Fruit fly (Drosophila melanogaster) whole organism, embryonic: ENCODE measurements around the gene CG14965.
A peak's percentile ranks its signal among the peaks of the same experiment; 100 is the strongest.

Source experiments
- Aef1 ChIP-seq: fragments of 200-800 bp; sonication (Bioruptor generic); IDR thresholded peaks from 3 replicates; pipeline ENCODE4 v1.3.6; 2022; ENCODE audit warnings: missing biosample characterization, missing genetic modification characterization
- Antp ChIP-seq: fragments of 200-800 bp; sonication (Bioruptor generic); optimal IDR thresholded peaks from 3 replicates; lab custom pipeline; 2016; ENCODE audit warnings: missing biosample characterization, missing genetic modification characterization
- C15 ChIP-seq: fragments of 200-800 bp; sonication (Bioruptor generic); IDR thresholded peaks from 3 replicates; pipeline ENCODE4 v1.3.6; 2022; ENCODE audit warnings: missing biosample characterization, missing genetic modification characterization
- CG10431 ChIP-seq: fragments of 200-800 bp; sonication (Bioruptor generic); optimal IDR thresholded peaks from 3 replicates; lab custom pipeline; 2018; ENCODE audit warnings: missing biosample characterization, mild to moderate bottlenecking, missing genetic modification characterization
- CG10654 ChIP-seq: fragments of 200-800 bp; sonication (Bioruptor generic); optimal IDR thresholded peaks from 2 replicates; lab custom pipeline; 2016; ENCODE audit warnings: missing biosample characterization, missing genetic modification characterization
- CG11247 ChIP-seq: fragments of 200-800 bp; sonication (Bioruptor generic); IDR thresholded peaks from 2 replicates; pipeline ENCODE4 v1.3.6; 2022; ENCODE audit warnings: missing biosample characterization, missing genetic modification characterization
- CG12299 ChIP-seq: fragments of 200-800 bp; sonication (Bioruptor generic); optimal IDR thresholded peaks from 2 replicates; lab custom pipeline; 2018; ENCODE audit warnings: missing biosample characterization, mild to moderate bottlenecking, missing genetic modification characterization
- CG14050 ChIP-seq: fragments of 200-800 bp; sonication (Bioruptor generic); IDR thresholded peaks from 3 replicates; pipeline ENCODE4 v1.3.6; 2022; ENCODE audit warnings: missing biosample characterization, missing genetic modification characterization
- CG15073 ChIP-seq: fragments of 200-800 bp; sonication (Bioruptor generic); optimal IDR thresholded peaks from 2 replicates; lab custom pipeline; 2016; ENCODE audit warnings: missing biosample characterization, missing genetic modification characterization
- CG1792 ChIP-seq: fragments of 200-800 bp; sonication (Bioruptor generic); optimal IDR thresholded peaks from 2 replicates; lab custom pipeline; 2016; ENCODE audit warnings: missing biosample characterization, missing genetic modification characterization
- CG18262 ChIP-seq: fragments of 200-800 bp; optimal IDR thresholded peaks from 3 replicates; lab custom pipeline; 2019; ENCODE audit warnings: missing biosample characterization, mild to moderate bottlenecking, missing genetic modification characterization, moderate library complexity
- CG2129 ChIP-seq: fragments of 200-800 bp; sonication (Bioruptor generic); IDR thresholded peaks from 2 replicates; pipeline ENCODE4 v1.3.6; 2022; ENCODE audit warnings: missing biosample characterization, missing genetic modification characterization; ENCODE audit not compliant: partially characterized antibody
- CG2199 ChIP-seq: fragments of 200-800 bp; sonication (Bioruptor generic); IDR thresholded peaks from 3 replicates; pipeline ENCODE4 v1.3.6; 2022; ENCODE audit warnings: missing biosample characterization, missing genetic modification characterization
- CG2875 ChIP-seq: fragments of 200-800 bp; sonication (Bioruptor generic); optimal IDR thresholded peaks from 2 replicates; lab custom pipeline; 2017; ENCODE audit warnings: missing biosample characterization, mild to moderate bottlenecking, missing genetic modification characterization, missing genetic modification reagents
- CG2889 ChIP-seq: fragments of 200-800 bp; sonication (Bioruptor generic); IDR thresholded peaks from 3 replicates; pipeline ENCODE4 v1.3.6; 2022; ENCODE audit warnings: missing biosample characterization, missing genetic modification characterization
- CG31441 ChIP-seq: fragments of 200-800 bp; sonication (Bioruptor generic); IDR thresholded peaks from 2 replicates; pipeline ENCODE4 v1.3.6; 2022; ENCODE audit warnings: missing biosample characterization, missing genetic modification characterization
- CG3163 ChIP-seq: fragments of 200-800 bp; sonication (Bioruptor generic); optimal IDR thresholded peaks from 3 replicates; lab custom pipeline; 2016; ENCODE audit warnings: missing biosample characterization, missing genetic modification characterization
- CG4424 ChIP-seq: fragments of 200-800 bp; sonication (Bioruptor generic); optimal IDR thresholded peaks from 3 replicates; lab custom pipeline; 2016; ENCODE audit warnings: missing biosample characterization, missing genetic modification characterization
- CG5180 ChIP-seq: fragments of 200-800 bp; sonication (Bioruptor generic); optimal IDR thresholded peaks from 3 replicates; lab custom pipeline; 2017; ENCODE audit warnings: missing biosample characterization, missing genetic modification characterization, mild to moderate bottlenecking, moderate library complexity, missing genetic modification reagents
- CG6854 ChIP-seq: fragments of 200-800 bp; sonication (Bioruptor generic); optimal IDR thresholded peaks from 3 replicates; lab custom pipeline; 2017; ENCODE audit warnings: missing biosample characterization, mild to moderate bottlenecking, missing genetic modification characterization
- CG7372 ChIP-seq: fragments of 200-800 bp; sonication (Bioruptor generic); IDR thresholded peaks from 2 replicates; pipeline ENCODE4 v1.3.6; 2022; ENCODE audit warnings: missing biosample characterization, missing genetic modification characterization
- CG7928 ChIP-seq: fragments of 200-800 bp; sonication (Bioruptor generic); optimal IDR thresholded peaks from 2 replicates; lab custom pipeline; 2017; ENCODE audit warnings: missing biosample characterization, mild to moderate bottlenecking, missing genetic modification characterization
- CG8089 ChIP-seq: fragments of 200-800 bp; sonication (Bioruptor generic); optimal IDR thresholded peaks from 3 replicates; lab custom pipeline; 2016; ENCODE audit warnings: missing biosample characterization, missing genetic modification characterization
- CG9609 ChIP-seq: fragments of 200-800 bp; sonication (Bioruptor generic); optimal IDR thresholded peaks from 3 replicates; lab custom pipeline; 2016; ENCODE audit warnings: missing biosample characterization, missing genetic modification characterization
- D19A ChIP-seq: fragments of 200-800 bp; optimal IDR thresholded peaks from 3 replicates; lab custom pipeline; 2019; ENCODE audit warnings: missing biosample characterization, mild to moderate bottlenecking, missing genetic modification characterization, moderate library complexity
- Dek ChIP-seq: fragments of 200-800 bp; sonication (Bioruptor generic); optimal IDR thresholded peaks from 3 replicates; lab custom pipeline; 2019; ENCODE audit warnings: missing biosample characterization, mild to moderate bottlenecking, missing genetic modification characterization, moderate library complexity
- Doc2 ChIP-seq: fragments of 200-800 bp; sonication (Bioruptor generic); IDR thresholded peaks from 2 replicates; pipeline ENCODE4 v1.3.6; 2022; ENCODE audit warnings: missing biosample characterization, missing genetic modification characterization
- HHEX ChIP-seq: fragments of 200-800 bp; sonication (Bioruptor generic); optimal IDR thresholded peaks from 3 replicates; lab custom pipeline; 2017; ENCODE audit warnings: missing biosample characterization, mild to moderate bottlenecking, missing genetic modification characterization, missing genetic modification reagents
- HLH4C ChIP-seq: fragments of 200-800 bp; sonication (Bioruptor generic); IDR thresholded peaks from 3 replicates; pipeline ENCODE4 v1.3.6; 2022; ENCODE audit warnings: missing biosample characterization, missing genetic modification characterization; ENCODE audit not compliant: partially characterized antibody
- HmgD ChIP-seq: fragments of 200-800 bp; sonication (Bioruptor generic); optimal IDR thresholded peaks from 3 replicates; lab custom pipeline; 2016; ENCODE audit warnings: missing biosample characterization, missing genetic modification characterization
- Hmx ChIP-seq: fragments of 200-800 bp; sonication (Bioruptor generic); optimal IDR thresholded peaks from 2 replicates; lab custom pipeline; 2016; ENCODE audit warnings: missing biosample characterization, missing genetic modification characterization
- Scr ChIP-seq: fragments of 200-800 bp; sonication (Bioruptor generic); IDR thresholded peaks from 2 replicates; pipeline ENCODE4 v1.3.6; 2022; ENCODE audit warnings: missing biosample characterization, missing genetic modification characterization; ENCODE audit not compliant: partially characterized antibody
- abd-A ChIP-seq: fragments of 200-800 bp; sonication (Bioruptor generic); optimal IDR thresholded peaks from 3 replicates; lab custom pipeline; 2019; ENCODE audit warnings: missing biosample characterization, mild to moderate bottlenecking, missing genetic modification characterization, moderate library complexity
- aop ChIP-seq: fragments of 200-800 bp; sonication (Bioruptor generic); IDR thresholded peaks from 2 replicates; pipeline ENCODE4 v1.3.6; 2022; ENCODE audit warnings: missing biosample characterization, missing genetic modification characterization
- bab2 ChIP-seq: fragments of 200-800 bp; sonication (Bioruptor generic); optimal IDR thresholded peaks from 2 replicates; lab custom pipeline; 2016; ENCODE audit warnings: missing biosample characterization, missing genetic modification characterization
- br ChIP-seq: fragments of >200 bp; optimal IDR thresholded peaks from 2 replicates; lab custom pipeline; 2017
- chif ChIP-seq, 2 experiments: fragments of 200-800 bp; sonication (Bioruptor generic); optimal IDR thresholded peaks; 3 replicates each; lab custom pipeline; 2016; ENCODE audit warnings: missing biosample characterization in 2 of 2, missing genetic modification characterization in 2 of 2
- crc ChIP-seq: fragments of 200-800 bp; sonication (Bioruptor generic); optimal IDR thresholded peaks from 2 replicates; lab custom pipeline; 2016; ENCODE audit warnings: missing biosample characterization, missing genetic modification characterization
- dan ChIP-seq: fragments of 200-800 bp; sonication (Bioruptor generic); IDR thresholded peaks from 2 replicates; pipeline ENCODE4 v1.3.6; 2022; ENCODE audit warnings: missing biosample characterization, missing genetic modification characterization
- danr ChIP-seq: fragments of 200-800 bp; sonication (Bioruptor generic); IDR thresholded peaks from 2 replicates; pipeline ENCODE4 v1.3.6; 2022; ENCODE audit warnings: missing biosample characterization, missing genetic modification characterization
- disco-r ChIP-seq: fragments of 200-800 bp; sonication (Bioruptor generic); optimal IDR thresholded peaks from 2 replicates; lab custom pipeline; 2016; ENCODE audit warnings: missing biosample characterization, missing genetic modification characterization
- eyg ChIP-seq: fragments of 200-800 bp; sonication (Bioruptor generic); optimal IDR thresholded peaks from 3 replicates; lab custom pipeline; 2016; ENCODE audit warnings: missing biosample characterization, missing genetic modification characterization
- gt ChIP-seq: fragments of 200-800 bp; sonication (Bioruptor generic); IDR thresholded peaks from 2 replicates; pipeline ENCODE4 v1.3.6; 2022; ENCODE audit warnings: missing biosample characterization, missing genetic modification characterization
- hth ChIP-seq: fragments of >200 bp; optimal IDR thresholded peaks from 2 replicates; lab custom pipeline; 2017; ENCODE audit warnings: inconsistent platforms
- ind ChIP-seq: fragments of 200-800 bp; sonication (Bioruptor generic); optimal IDR thresholded peaks from 3 replicates; lab custom pipeline; 2016; ENCODE audit warnings: missing biosample characterization, missing genetic modification characterization
- jigr1 ChIP-seq: fragments of 200-800 bp; sonication (Bioruptor generic); IDR thresholded peaks from 3 replicates; pipeline ENCODE4 v1.3.6; 2022; ENCODE audit warnings: missing biosample characterization, missing genetic modification characterization
- luna ChIP-seq: fragments of 200-800 bp; sonication (Bioruptor generic); optimal IDR thresholded peaks from 2 replicates; lab custom pipeline; 2016; ENCODE audit warnings: missing biosample characterization, missing genetic modification characterization
- nerfin-1 ChIP-seq: fragments of 200-800 bp; sonication (Bioruptor generic); optimal IDR thresholded peaks from 3 replicates; lab custom pipeline; 2019; ENCODE audit warnings: missing biosample characterization, mild to moderate bottlenecking, missing genetic modification characterization, moderate library complexity
- org-1 ChIP-seq: fragments of 200-800 bp; sonication (Bioruptor generic); optimal IDR thresholded peaks from 2 replicates; lab custom pipeline; 2017; ENCODE audit warnings: missing biosample characterization, missing genetic modification characterization
- shn ChIP-seq: fragments of 200-800 bp; sonication (Bioruptor generic); optimal IDR thresholded peaks from 3 replicates; lab custom pipeline; 2016; ENCODE audit warnings: missing biosample characterization, missing genetic modification characterization
- sima ChIP-seq: fragments of 200-800 bp; sonication (Bioruptor generic); optimal IDR thresholded peaks from 2 replicates; lab custom pipeline; 2016; ENCODE audit warnings: missing biosample characterization, missing genetic modification characterization
- tgo ChIP-seq: fragments of 200-800 bp; sonication (Bioruptor generic); IDR thresholded peaks from 3 replicates; pipeline ENCODE4 v1.3.6; 2022; ENCODE audit warnings: missing biosample characterization, missing genetic modification characterization
- vnd ChIP-seq: fragments of 200-800 bp; sonication (Bioruptor generic); IDR thresholded peaks from 3 replicates; pipeline ENCODE4 v1.3.6; 2022; ENCODE audit warnings: missing biosample characterization, missing genetic modification characterization; ENCODE audit not compliant: partially characterized antibody

CG14965 gene

dm6 chr3L:3184104-3184503 is 8.2 kb downstream of the CG14965 start, which contains the start of gene CG42494:
Gene CG42494 (plus strand): TSS chr3L:3184404.
- no peak for TF ChIP-seq CG2129 (GFP tag; lab: Robert Waterston, UW)
- no peak for TF ChIP-seq HHEX (GFP tag; lab: Kevin White, UChicago)
- TF ChIP-seq HLH4C (GFP tag; lab: Robert Waterston, UW) = no peak
- no peak for TF ChIP-seq CG10654
- TF ChIP-seq CG15073 (GFP tag; lab: Kevin White, UChicago) = no peak
- TF ChIP-seq CG2875 (GFP tag; lab: Kevin White, UChicago) = no peak
- no peak for TF ChIP-seq bab2 (GFP tag; lab: Kevin White, UChicago)
- no peak for TF ChIP-seq aop (GFP tag; lab: Robert Waterston, UW)
- no peak for TF ChIP-seq crc
- TF ChIP-seq CG5180 (GFP tag; lab: Kevin White, UChicago) = no peak
- no peak for TF ChIP-seq tgo (GFP tag; lab: Robert Waterston, UW)
- no peak for TF ChIP-seq ind (GFP tag; lab: Kevin White, UChicago)
- TF ChIP-seq shn = no peak
- no peak for TF ChIP-seq eyg
- TF ChIP-seq CG2889 (GFP tag; lab: Robert Waterston, UW) = no peak
- no peak for TF ChIP-seq CG9609 (GFP tag; lab: Kevin White, UChicago)
- TF ChIP-seq CG7372 (GFP tag; lab: Robert Waterston, UW) = no peak
- TF ChIP-seq CG14050 = no peak
- TF ChIP-seq, all 482 proteins: peak for 0

DNA sequence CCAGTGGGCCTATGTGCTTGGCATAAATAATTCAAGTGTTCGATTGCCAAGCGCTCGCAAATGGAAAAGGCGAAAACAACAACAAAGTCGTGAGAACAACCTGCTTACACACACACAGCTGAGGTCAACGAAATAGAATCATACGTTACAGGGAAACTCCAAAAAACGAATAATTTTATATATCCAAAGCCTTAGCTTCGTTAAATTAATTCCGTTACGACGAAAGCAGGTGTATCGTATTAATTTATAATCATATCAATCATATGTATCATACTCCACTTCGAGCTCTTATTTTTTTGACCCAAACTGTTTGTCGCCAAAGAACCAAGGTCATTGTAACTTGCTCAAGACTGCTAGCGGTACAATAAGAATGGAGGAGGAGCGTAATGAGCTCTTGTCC is 12.8 kb downstream of the CG14965 start:
- no peak for TF ChIP-seq CG3163 (GFP tag; lab: Kevin White, UChicago)
- TF ChIP-seq gt (GFP tag; lab: Robert Waterston, UW) = 0 out of 2 replicates have a peak, but pooled peaks have one; percentile 38
- peak; percentile 90 for TF ChIP-seq CG4424 (GFP tag; lab: Kevin White, UChicago)
- no peak for TF ChIP-seq Hmx (GFP tag; lab: Kevin White, UChicago)
- peak; percentile 79 for TF ChIP-seq disco-r (GFP tag; lab: Kevin White, UChicago)
- no peak for TF ChIP-seq hth (lab: Kevin White, UChicago)
- no peak for TF ChIP-seq abd-A (tag; lab: Kevin White, UChicago)
- TF ChIP-seq danr = peak; percentile 75
- peak; percentile 83 for TF ChIP-seq org-1 (GFP tag; lab: Kevin White, UChicago)
- TF ChIP-seq CG6854 (GFP tag; lab: Kevin White, UChicago) = peak; percentile 82
- peak; percentile 69 to 87 for TF ChIP-seq chif (GFP tag; optimal IDR thresholded peaks at IDR 0.05; lab: Kevin White, UChicago)
- peak; percentile 77; the same call in 1 of the 3 replicates for TF ChIP-seq CG2199 (GFP tag; lab: Robert Waterston, UW)
- peak; percentile 84 for TF ChIP-seq Aef1 (GFP tag; lab: Robert Waterston, UW)
- no peak for TF ChIP-seq vnd (GFP tag; lab: Robert Waterston, UW)
- peak; percentile 65 for TF ChIP-seq dan
- TF ChIP-seq br (lab: Kevin White, UChicago) = no peak
- TF ChIP-seq Antp = peak; percentile 81
- no peak for TF ChIP-seq HmgD (GFP tag; lab: Kevin White, UChicago)
- TF ChIP-seq CG31441 (GFP tag; lab: Robert Waterston, UW) = no peak
- TF ChIP-seq luna (GFP tag; lab: Kevin White, UChicago) = peak; percentile 41
- TF ChIP-seq C15 = peak; percentile 81; the same call in 2 of the 3 replicates
- TF ChIP-seq Dek (tag; lab: Kevin White, UChicago) = peak; percentile 80
- TF ChIP-seq CG1792 (GFP tag; lab: Kevin White, UChicago) = peak; percentile 58
- peak; percentile 66 for TF ChIP-seq CG12299 (tag; lab: Kevin White, UChicago)
- peak; percentile 75 for TF ChIP-seq Doc2 (GFP tag; lab: Robert Waterston, UW)
- peak; percentile 52 for TF ChIP-seq nerfin-1 (tag; lab: Kevin White, UChicago)
- TF ChIP-seq jigr1 (GFP tag; lab: Robert Waterston, UW) = peak; percentile 23; the same call in 1 of the 3 replicates
- TF ChIP-seq D19A (tag; lab: Kevin White, UChicago) = no peak
- TF ChIP-seq Scr (GFP tag; lab: Robert Waterston, UW) = no peak
- TF ChIP-seq CG18262 (tag; lab: Kevin White, UChicago) = peak; percentile 89
- TF ChIP-seq CG10431 (GFP tag; lab: Kevin White, UChicago) = peak; percentile 11
- TF ChIP-seq CG8089 = peak; percentile 61
- peak; percentile 86 for TF ChIP-seq CG11247
- TF ChIP-seq sima (GFP tag; lab: Kevin White, UChicago) = no peak
- TF ChIP-seq CG7928 = peak; percentile 51
